Worm (Caenorhabditis elegans) whole organism, midembryonic: ENCODE data around the gene F56D6.11.

ENCODE experiments used
- cog-1 ChIP-seq: sonication (generic microtip); optimal IDR thresholded peaks from 2 replicates; lab custom pipeline; 2016; ENCODE audit warnings: missing genetic modification characterization, missing compliant biosample characterization
- flt-1 ChIP-seq: fragments of 200-800 bp; sonication (Bioruptor generic); IDR thresholded peaks from 2 replicates; pipeline ENCODE4 v1.3.6; 2022; ENCODE audit warnings: missing genetic modification characterization, missing compliant biosample characterization
- med-1 ChIP-seq: sonication (generic microtip); optimal IDR thresholded peaks from 2 replicates; lab custom pipeline; 2017; ENCODE audit warnings: missing genetic modification characterization, mild to moderate bottlenecking, missing compliant biosample characterization, antibody characterized with exemption, missing genetic modification reagents; ENCODE audit not compliant: insufficient read depth
- ref-1 ChIP-seq: fragments of 200-800 bp; sonication (Bioruptor generic); conservative IDR thresholded peaks from 2 replicates; pipeline ENCODE4 v1.3.6; 2022; ENCODE audit warnings: missing genetic modification reagents, missing genetic modification characterization, missing compliant biosample characterization
- tab-1 ChIP-seq: fragments of 200-800 bp; sonication (Bioruptor generic); IDR thresholded peaks from 2 replicates; pipeline ENCODE4 v1.3.6; 2022; ENCODE audit warnings: missing genetic modification characterization, missing compliant biosample characterization
- ztf-23 ChIP-seq: fragments of 200-800 bp; sonication (Bioruptor generic); IDR thresholded peaks from 2 replicates; pipeline ENCODE4 v1.3.6; 2022; ENCODE audit warnings: missing genetic modification reagents, missing genetic modification characterization, missing compliant biosample characterization

ce11 chrIV:3875260-3875659 is 31.0 kb downstream of the F56D6.11 start:
- no peak for TF ChIP-seq med-1 (GFP tag; lab: Kevin White, UChicago)
- TF ChIP-seq ztf-23 (GFP tag; lab: Robert Waterston, UW) = no peak
- TF ChIP-seq flt-1 (GFP tag; lab: Robert Waterston, UW) = no peak
- no peak for TF ChIP-seq ref-1 (GFP tag; lab: Robert Waterston, UW)
- no peak for TF ChIP-seq cog-1 (tag; lab: Kevin White, UChicago)
- TF ChIP-seq tab-1 (GFP tag; lab: Robert Waterston, UW) = no peak
